Fruit fly (Drosophila melanogaster): ENCODE data around the gene QC.

- TF ChIP-seq CG12605 (GFP tag; IDR thresholded peaks at IDR 0.05) = no peak
- no peak for TF ChIP-seq rn (GFP tag; IDR thresholded peaks at IDR 0.05)
- no peak for TF ChIP-seq CG14655 (GFP tag; optimal IDR thresholded peaks at IDR 0.05)
- TF ChIP-seq CG32121 (GFP tag; IDR thresholded peaks at IDR 0.05) = no peak
- no peak for TF ChIP-seq CG17806 (tag; optimal IDR thresholded peaks at IDR 0.05)
- TF ChIP-seq Ets98B (GFP tag; IDR thresholded peaks at IDR 0.05) = no peak
- no peak for TF ChIP-seq CG9948 (tag; optimal IDR thresholded peaks at IDR 0.05)
- no peak for TF ChIP-seq CG4496 (GFP tag; IDR thresholded peaks at IDR 0.05)
Measured at dm6 chr3L:5920778-5921177, 18.5 kb upstream of the QC start.

Data from whole organism, pupa.